Worm (Caenorhabditis elegans): ENCODE measurements around the gene nsun-5.
A peak's percentile ranks its signal among the peaks of the same experiment; 100 is the strongest.

Gene nsun-5

ce11 chrII:14928766-14929165 lies 40.7 kb upstream of the nsun-5 start:
- TF ChIP-seq nhr-21 (tag; optimal IDR thresholded peaks at IDR 0.05), result no peak
- TF ChIP-seq dmd-4 (tag; optimal IDR thresholded peaks at IDR 0.05), result no peak
- no peak for TF ChIP-seq C34F6.9 (tag; optimal IDR thresholded peaks at IDR 0.05)
- TF ChIP-seq blmp-1 (tag; optimal IDR thresholded peaks at IDR 0.05; ENCODE audit: insufficient read depth), result no peak
- TF ChIP-seq nhr-129 (tag; optimal IDR thresholded peaks at IDR 0.05), result no peak
- no peak for TF ChIP-seq nhr-6 (tag; optimal IDR thresholded peaks at IDR 0.05)
- TF ChIP-seq snpc-4 (tag; optimal IDR thresholded peaks at IDR 0.05), result peak; percentile 88
- TF ChIP-seq sma-3 (GFP tag; optimal IDR thresholded peaks at IDR 0.05), result peak; percentile 51
- TF ChIP-seq nhr-77 (tag; optimal IDR thresholded peaks at IDR 0.05), result no peak
- TF ChIP-seq egl-27 (tag; optimal IDR thresholded peaks at IDR 0.05), result no peak
- no peak for TF ChIP-seq gmeb-1 (tag; optimal IDR thresholded peaks at IDR 0.05)
- no peak for TF ChIP-seq ZK546.5 (tag; optimal IDR thresholded peaks at IDR 0.05)
- TF ChIP-seq mdl-1 (tag; optimal IDR thresholded peaks at IDR 0.05), result no peak

ce11 chrII:14935431-14936071 lies 33.9 kb upstream of the nsun-5 start:
- TF ChIP-seq lsy-2 (tag; optimal IDR thresholded peaks at IDR 0.05) (no peak), nhr-11 (tag; optimal IDR thresholded peaks at IDR 0.05) (no peak), C34F6.9 (tag; optimal IDR thresholded peaks at IDR 0.05) (no peak), ceh-82 (tag; optimal IDR thresholded peaks at IDR 0.05) (no peak), mab-5 (tag; optimal IDR thresholded peaks at IDR 0.05) (no peak), nhr-77 (tag; optimal IDR thresholded peaks at IDR 0.05) (no peak), ztf-4 (tag; optimal IDR thresholded peaks at IDR 0.05) (no peak), sma-9 (GFP tag; optimal IDR thresholded peaks at IDR 0.05) (no peak), sma-9 (tag; optimal IDR thresholded peaks at IDR 0.05) (no peak), zag-1 (tag; optimal IDR thresholded peaks at IDR 0.05) (no peak), nhr-6 (tag; optimal IDR thresholded peaks at IDR 0.05) (no peak), elt-3 (tag; optimal IDR thresholded peaks at IDR 0.05) (no peak), nhr-12 (tag; optimal IDR thresholded peaks at IDR 0.05) (no peak), skn-1 (tag; optimal IDR thresholded peaks at IDR 0.05) (no peak), ceh-16 (tag; optimal IDR thresholded peaks at IDR 0.05) (no peak), alr-1 (tag; optimal IDR thresholded peaks at IDR 0.05) (no peak), aly-2 (tag; optimal IDR thresholded peaks at IDR 0.05) (no peak), blmp-1 (tag; optimal IDR thresholded peaks at IDR 0.05; ENCODE audit: insufficient read depth) (no peak), egl-27 (tag; optimal IDR thresholded peaks at IDR 0.05) (no peak), R02D3.7 (tag; optimal IDR thresholded peaks at IDR 0.05) (no peak), dmd-4 (tag; optimal IDR thresholded peaks at IDR 0.05) (no peak)

- TF ChIP-seq elt-1 (tag; optimal IDR thresholded peaks at IDR 0.05) (no peak), nhr-23 (tag; optimal IDR thresholded peaks at IDR 0.05) (no peak), sma-9 (GFP tag; optimal IDR thresholded peaks at IDR 0.05) (peak; percentile 63), sma-9 (tag; optimal IDR thresholded peaks at IDR 0.05) (no peak), C34F6.9 (tag; optimal IDR thresholded peaks at IDR 0.05) (peak; percentile 2), lsy-2 (tag; optimal IDR thresholded peaks at IDR 0.05) (no peak), alr-1 (tag; optimal IDR thresholded peaks at IDR 0.05) (no peak)
Observed at ce11 chrII:14938319-14938718, 31.1 kb upstream of the nsun-5 start.

ce11 chrII:14940325-14940724 lies 29.1 kb upstream of the nsun-5 start:
- TF ChIP-seq mab-5 (tag; optimal IDR thresholded peaks at IDR 0.05) (no peak), sem-4 (tag; optimal IDR thresholded peaks at IDR 0.05) (no peak), nhr-10 (tag; optimal IDR thresholded peaks at IDR 0.05) (no peak), nhr-25 (tag; optimal IDR thresholded peaks at IDR 0.05) (no peak), lin-11 (tag; optimal IDR thresholded peaks at IDR 0.05) (no peak), nhr-77 (tag; optimal IDR thresholded peaks at IDR 0.05) (no peak), lsy-2 (tag; optimal IDR thresholded peaks at IDR 0.05) (no peak), nhr-11 (tag; optimal IDR thresholded peaks at IDR 0.05) (no peak), skn-1 (tag; optimal IDR thresholded peaks at IDR 0.05) (no peak), zag-1 (tag; optimal IDR thresholded peaks at IDR 0.05) (no peak), R02D3.7 (tag; optimal IDR thresholded peaks at IDR 0.05) (no peak)

- no peak for TF ChIP-seq ZK546.5 (tag; optimal IDR thresholded peaks at IDR 0.05)
- TF ChIP-seq mbf-1 (tag; optimal IDR thresholded peaks at IDR 0.05), result no peak
- no peak for TF ChIP-seq ztf-1 (GFP tag; conservative IDR thresholded peaks at IDR 0.05)
- no peak for TF ChIP-seq sma-9 (GFP tag; optimal IDR thresholded peaks at IDR 0.05)
- no peak for TF ChIP-seq sma-9 (tag; optimal IDR thresholded peaks at IDR 0.05)
- no peak for TF ChIP-seq elt-1 (tag; optimal IDR thresholded peaks at IDR 0.05)
- no peak for TF ChIP-seq alr-1 (tag; optimal IDR thresholded peaks at IDR 0.05)
- no peak for TF ChIP-seq mab-5 (tag; optimal IDR thresholded peaks at IDR 0.05)
- no peak for TF ChIP-seq ceh-16 (tag; optimal IDR thresholded peaks at IDR 0.05)
- no peak for TF ChIP-seq ztf-4 (tag; optimal IDR thresholded peaks at IDR 0.05)
Observed at ce11 chrII:14940980-14941379, 28.4 kb upstream of the nsun-5 start.

All from whole organism, L2 larva.